Worm (Caenorhabditis elegans): ENCODE measurements around the gene ubq-1.

The ubq-1 gene

ce11 chrIII:5948162-5948933 lies 8.3 kb downstream of the ubq-1 start, which contains the start of the genes F25B5.6 and F25B5.3:
F25B5.6 (minus strand) TSS chrIII:5948733.
F25B5.3 (plus strand) TSS chrIII:5948883.
- no peak for TF ChIP-seq T22C8.4 (GFP tag; IDR thresholded peaks at IDR 0.05)
- no peak for TF ChIP-seq klf-2 (GFP tag; conservative IDR thresholded peaks at IDR 0.05)
- no peak for TF ChIP-seq cog-1 (tag; optimal IDR thresholded peaks at IDR 0.05)
- TF ChIP-seq med-1 (GFP tag; optimal IDR thresholded peaks at IDR 0.05; ENCODE audit: insufficient read depth) = no peak
- TF ChIP-seq flt-1 (GFP tag; IDR thresholded peaks at IDR 0.05) = no peak
- TF ChIP-seq ztf-23 (GFP tag; IDR thresholded peaks at IDR 0.05) = no peak
- no peak for TF ChIP-seq ref-1 (GFP tag; conservative IDR thresholded peaks at IDR 0.05)
- no peak for TF ChIP-seq ztf-29 (GFP tag; IDR thresholded peaks at IDR 0.05)
- no peak for TF ChIP-seq tab-1 (GFP tag; IDR thresholded peaks at IDR 0.05)

- TF ChIP-seq T22C8.4 (GFP tag; IDR thresholded peaks at IDR 0.05) (no peak), ztf-29 (GFP tag; IDR thresholded peaks at IDR 0.05) (no peak), med-1 (GFP tag; optimal IDR thresholded peaks at IDR 0.05; ENCODE audit: insufficient read depth) (no peak), tab-1 (GFP tag; IDR thresholded peaks at IDR 0.05) (no peak), ztf-23 (GFP tag; IDR thresholded peaks at IDR 0.05) (no peak), cog-1 (tag; optimal IDR thresholded peaks at IDR 0.05) (no peak), klf-2 (GFP tag; conservative IDR thresholded peaks at IDR 0.05) (no peak), flt-1 (GFP tag; IDR thresholded peaks at IDR 0.05) (no peak), ref-1 (GFP tag; conservative IDR thresholded peaks at IDR 0.05) (no peak)
These were observed 8.9 kb downstream of the ubq-1 start for ce11 chrIII:5948986-5949385.

- TF ChIP-seq T22C8.4 (GFP tag; IDR thresholded peaks at IDR 0.05) (no peak), tab-1 (GFP tag; IDR thresholded peaks at IDR 0.05) (no peak), med-1 (GFP tag; optimal IDR thresholded peaks at IDR 0.05; ENCODE audit: insufficient read depth) (no peak), ztf-29 (GFP tag; IDR thresholded peaks at IDR 0.05) (no peak), cog-1 (tag; optimal IDR thresholded peaks at IDR 0.05) (no peak), klf-2 (GFP tag; conservative IDR thresholded peaks at IDR 0.05) (no peak), ref-1 (GFP tag; conservative IDR thresholded peaks at IDR 0.05) (no peak), ztf-23 (GFP tag; IDR thresholded peaks at IDR 0.05) (no peak), flt-1 (GFP tag; IDR thresholded peaks at IDR 0.05) (no peak)
These were observed 9.8 kb downstream of the ubq-1 start for ce11 chrIII:5949817-5950216.

ce11 chrIII:5950756-5951345 lies 10.8 kb downstream of the ubq-1 start:
- TF ChIP-seq klf-2 (GFP tag; conservative IDR thresholded peaks at IDR 0.05) (no peak), flt-1 (GFP tag; IDR thresholded peaks at IDR 0.05) (no peak), tab-1 (GFP tag; IDR thresholded peaks at IDR 0.05) (no peak), ref-1 (GFP tag; conservative IDR thresholded peaks at IDR 0.05) (no peak), ztf-29 (GFP tag; IDR thresholded peaks at IDR 0.05) (no peak), cog-1 (tag; optimal IDR thresholded peaks at IDR 0.05) (no peak), T22C8.4 (GFP tag; IDR thresholded peaks at IDR 0.05) (no peak), ztf-23 (GFP tag; IDR thresholded peaks at IDR 0.05) (no peak), med-1 (GFP tag; optimal IDR thresholded peaks at IDR 0.05; ENCODE audit: insufficient read depth) (no peak)

ce11 chrIII:5951589-5952378 lies 11.7 kb downstream of the ubq-1 start:
- TF ChIP-seq cog-1 (tag; optimal IDR thresholded peaks at IDR 0.05) (no peak), T22C8.4 (GFP tag; IDR thresholded peaks at IDR 0.05) (no peak), klf-2 (GFP tag; conservative IDR thresholded peaks at IDR 0.05) (no peak), flt-1 (GFP tag; IDR thresholded peaks at IDR 0.05) (no peak), tab-1 (GFP tag; IDR thresholded peaks at IDR 0.05) (no peak), ref-1 (GFP tag; conservative IDR thresholded peaks at IDR 0.05) (no peak), ztf-29 (GFP tag; IDR thresholded peaks at IDR 0.05) (no peak), ztf-23 (GFP tag; IDR thresholded peaks at IDR 0.05) (no peak), med-1 (GFP tag; optimal IDR thresholded peaks at IDR 0.05; ENCODE audit: insufficient read depth) (no peak)

- TF ChIP-seq cog-1 (tag; optimal IDR thresholded peaks at IDR 0.05) = no peak
- no peak for TF ChIP-seq tab-1 (GFP tag; IDR thresholded peaks at IDR 0.05)
- no peak for TF ChIP-seq flt-1 (GFP tag; IDR thresholded peaks at IDR 0.05)
- no peak for TF ChIP-seq T22C8.4 (GFP tag; IDR thresholded peaks at IDR 0.05)
- no peak for TF ChIP-seq ref-1 (GFP tag; conservative IDR thresholded peaks at IDR 0.05)
These were observed 13.2 kb downstream of the ubq-1 start for ce11 chrIII:5953041-5953912.

ce11 chrIII:5953913-5954290 lies 13.8 kb downstream of the ubq-1 start:
- no peak for TF ChIP-seq ztf-29 (GFP tag; IDR thresholded peaks at IDR 0.05)
- 0 out of 2 replicates have a peak, but pooled peaks have one; percentile 56 for TF ChIP-seq tab-1 (GFP tag; IDR thresholded peaks at IDR 0.05)

ce11 chrIII:5958172-5958886 lies 18.3 kb downstream of the ubq-1 start, which contains the start of the genes nono-1 and nop-1:
nono-1 (minus strand) TSS chrIII:5958246.
nop-1 (plus strand) TSS chrIII:5958722.
- TF ChIP-seq ztf-23 (GFP tag; IDR thresholded peaks at IDR 0.05) = no peak
- peak; percentile 64; the same call in 1 of the 2 replicates for TF ChIP-seq flt-1 (GFP tag; IDR thresholded peaks at IDR 0.05)

Measured in whole organism, midembryonic.